Fruit fly (Drosophila melanogaster) whole organism, embryonic: Measurements from ENCODE around the gene CG13258.

Experiments used
- BtbVII ChIP-seq: fragments of 200-800 bp; sonication (Bioruptor generic); optimal IDR thresholded peaks from 3 replicates; lab custom pipeline; 2017; ENCODE audit warnings: missing biosample characterization, mild to moderate bottlenecking, missing genetic modification characterization
- CG10209 ChIP-seq: fragments of 200-800 bp; sonication (Bioruptor generic); optimal IDR thresholded peaks from 3 replicates; lab custom pipeline; 2017; ENCODE audit warnings: missing biosample characterization, mild to moderate bottlenecking, missing genetic modification characterization, missing genetic modification reagents
- CG10267 ChIP-seq: fragments of 200-800 bp; sonication (Bioruptor generic); optimal IDR thresholded peaks from 2 replicates; lab custom pipeline; 2018; ENCODE audit warnings: missing biosample characterization, mild to moderate bottlenecking, missing genetic modification characterization, moderate library complexity
- CG11247 ChIP-seq: fragments of 200-800 bp; sonication (Bioruptor generic); IDR thresholded peaks from 2 replicates; pipeline ENCODE4 v1.3.6; 2022; ENCODE audit warnings: missing biosample characterization, missing genetic modification characterization
- CG12071 ChIP-seq: fragments of 200-800 bp; sonication (Bioruptor generic); optimal IDR thresholded peaks from 3 replicates; lab custom pipeline; 2018; ENCODE audit warnings: missing biosample characterization, mild to moderate bottlenecking, missing genetic modification characterization
- CG12236 ChIP-seq: fragments of 200-800 bp; sonication (Bioruptor generic); optimal IDR thresholded peaks from 2 replicates; lab custom pipeline; 2016; ENCODE audit warnings: missing biosample characterization, missing genetic modification characterization
- CG12299 ChIP-seq: fragments of 200-800 bp; sonication (Bioruptor generic); optimal IDR thresholded peaks from 2 replicates; lab custom pipeline; 2018; ENCODE audit warnings: missing biosample characterization, mild to moderate bottlenecking, missing genetic modification characterization
- CG12744 ChIP-seq: fragments of 200-800 bp; sonication (Bioruptor generic); optimal IDR thresholded peaks from 2 replicates; lab custom pipeline; 2016; ENCODE audit warnings: missing biosample characterization, missing genetic modification characterization
- CG12942 ChIP-seq: fragments of 200-800 bp; sonication (Bioruptor generic); optimal IDR thresholded peaks from 3 replicates; lab custom pipeline; 2016; ENCODE audit warnings: missing biosample characterization, missing genetic modification characterization
- CG13123 ChIP-seq: fragments of 200-800 bp; sonication (Bioruptor generic); optimal IDR thresholded peaks from 2 replicates; lab custom pipeline; 2016; ENCODE audit warnings: missing biosample characterization, missing genetic modification characterization
- CG13424 ChIP-seq: fragments of 200-800 bp; sonication (Bioruptor generic); optimal IDR thresholded peaks from 2 replicates; lab custom pipeline; 2019; ENCODE audit warnings: missing biosample characterization, mild to moderate bottlenecking, missing genetic modification characterization, moderate library complexity
- CG13624 ChIP-seq: fragments of 200-800 bp; sonication (Bioruptor generic); optimal IDR thresholded peaks from 2 replicates; lab custom pipeline; 2016; ENCODE audit warnings: missing biosample characterization, missing genetic modification characterization
- CG14014 ChIP-seq: fragments of 200-800 bp; sonication (Bioruptor generic); IDR thresholded peaks from 2 replicates; pipeline ENCODE4 v1.3.6; 2022; ENCODE audit warnings: missing biosample characterization, missing genetic modification characterization
- CG17568 ChIP-seq: fragments of 200-800 bp; sonication (Bioruptor generic); optimal IDR thresholded peaks from 2 replicates; lab custom pipeline; 2018; ENCODE audit warnings: missing biosample characterization, mild to moderate bottlenecking, missing genetic modification characterization, moderate library complexity
- CG18476 ChIP-seq: fragments of 200-800 bp; sonication (Bioruptor generic); optimal IDR thresholded peaks from 2 replicates; lab custom pipeline; 2016; ENCODE audit warnings: missing biosample characterization, mild to moderate bottlenecking, missing genetic modification characterization
- CG31224 ChIP-seq: fragments of 200-800 bp; sonication (Bioruptor generic); IDR thresholded peaks from 2 replicates; pipeline ENCODE4 v1.3.6; 2022; ENCODE audit warnings: missing biosample characterization, missing genetic modification characterization
- CG3281 ChIP-seq: fragments of 200-800 bp; sonication (Bioruptor generic); optimal IDR thresholded peaks from 3 replicates; lab custom pipeline; 2017; ENCODE audit warnings: missing biosample characterization, mild to moderate bottlenecking, missing genetic modification characterization
- CG5953 ChIP-seq: fragments of 200-800 bp; sonication (Bioruptor generic); IDR thresholded peaks from 2 replicates; pipeline ENCODE4 v1.3.6; 2022; ENCODE audit warnings: missing biosample characterization, missing genetic modification characterization
- CG8944 ChIP-seq: fragments of 200-800 bp; sonication (Bioruptor generic); optimal IDR thresholded peaks from 3 replicates; lab custom pipeline; 2016; ENCODE audit warnings: missing biosample characterization, missing genetic modification characterization
- CG9437 ChIP-seq: fragments of 200-800 bp; sonication (Bioruptor generic); optimal IDR thresholded peaks from 2 replicates; lab custom pipeline; 2018; ENCODE audit warnings: missing biosample characterization, mild to moderate bottlenecking, missing genetic modification characterization
- CG9876 ChIP-seq: fragments of 200-800 bp; sonication (Bioruptor generic); optimal IDR thresholded peaks from 2 replicates; lab custom pipeline; 2016; ENCODE audit warnings: missing biosample characterization, missing genetic modification characterization
- Dbx ChIP-seq: fragments of 200-800 bp; sonication (Bioruptor generic); IDR thresholded peaks from 3 replicates; pipeline ENCODE4 v1.3.6; 2022; ENCODE audit warnings: missing biosample characterization, missing genetic modification characterization
- E2f2 ChIP-seq: fragments of 200-800 bp; sonication (Bioruptor generic); IDR thresholded peaks from 2 replicates; pipeline ENCODE4 v1.3.6; 2022; ENCODE audit warnings: missing biosample characterization, missing genetic modification characterization
- Fer2 ChIP-seq: fragments of 200-800 bp; sonication (Bioruptor generic); optimal IDR thresholded peaks from 2 replicates; lab custom pipeline; 2018; ENCODE audit warnings: missing biosample characterization, mild to moderate bottlenecking, missing genetic modification characterization, moderate library complexity
- Hmr ChIP-seq: fragments of 200-800 bp; sonication (Bioruptor generic); optimal IDR thresholded peaks from 3 replicates; lab custom pipeline; 2017; ENCODE audit warnings: mild to moderate bottlenecking, missing biosample characterization, missing genetic modification reagents, missing genetic modification characterization
- Hr78 ChIP-seq, 2 experiments: fragments of 200-800 bp in 1 of 2; fragments of >200 bp in 1 of 2; sonication (Bioruptor generic) in 1 of 2; optimal IDR thresholded peaks; 2 replicates each; lab custom pipeline; 2017 to 2019; ENCODE audit warnings: missing biosample characterization in 2 of 2, missing genetic modification characterization in 2 of 2, mild to moderate bottlenecking in 1 of 2, moderate library complexity in 1 of 2
- PHDP ChIP-seq: fragments of 200-800 bp; sonication (Bioruptor generic); optimal IDR thresholded peaks from 3 replicates; lab custom pipeline; 2018; ENCODE audit warnings: missing biosample characterization, mild to moderate bottlenecking, missing genetic modification characterization, moderate library complexity
- Sry-δ ChIP-seq: fragments of 200-800 bp; sonication (Bioruptor generic); optimal IDR thresholded peaks from 2 replicates; lab custom pipeline; 2016; ENCODE audit warnings: missing biosample characterization, missing genetic modification characterization
- bowl ChIP-seq: fragments of 200-800 bp; sonication (Bioruptor generic); IDR thresholded peaks from 2 replicates; pipeline ENCODE4 v1.3.6; 2022; ENCODE audit warnings: missing biosample characterization, missing genetic modification characterization
- caup ChIP-seq: fragments of 200-800 bp; sonication (Bioruptor generic); optimal IDR thresholded peaks from 3 replicates; lab custom pipeline; 2017; ENCODE audit warnings: missing biosample characterization, mild to moderate bottlenecking, missing genetic modification characterization, moderate library complexity; ENCODE audit not compliant: severe bottlenecking
- chm ChIP-seq: fragments of 200-800 bp; sonication (Bioruptor generic); IDR thresholded peaks from 2 replicates; pipeline ENCODE4 v1.3.6; 2022; ENCODE audit warnings: missing biosample characterization, missing genetic modification characterization
- disco-r ChIP-seq: fragments of 200-800 bp; sonication (Bioruptor generic); optimal IDR thresholded peaks from 2 replicates; lab custom pipeline; 2016; ENCODE audit warnings: missing biosample characterization, missing genetic modification characterization
- dmrt99B ChIP-seq: fragments of 200-800 bp; sonication (Bioruptor generic); optimal IDR thresholded peaks from 2 replicates; lab custom pipeline; 2018; ENCODE audit warnings: missing biosample characterization, mild to moderate bottlenecking, missing genetic modification characterization, moderate library complexity
- en ChIP-seq: fragments of 200-800 bp; sonication (Bioruptor generic); optimal IDR thresholded peaks from 2 replicates; lab custom pipeline; 2016; ENCODE audit warnings: missing biosample characterization, missing genetic modification characterization
- ewg ChIP-seq: fragments of 200-800 bp; sonication (Bioruptor generic); optimal IDR thresholded peaks from 3 replicates; lab custom pipeline; 2017; ENCODE audit warnings: mild to moderate bottlenecking, missing biosample characterization, missing genetic modification reagents, missing genetic modification characterization
- fd102C ChIP-seq: fragments of 200-800 bp; sonication (Bioruptor generic); optimal IDR thresholded peaks from 2 replicates; lab custom pipeline; 2018; ENCODE audit warnings: missing biosample characterization, mild to moderate bottlenecking, missing genetic modification characterization, moderate library complexity
- ftz-f1 ChIP-seq: fragments of 200-800 bp; sonication (Bioruptor generic); optimal IDR thresholded peaks from 2 replicates; lab custom pipeline; 2016; ENCODE audit warnings: missing biosample characterization, missing genetic modification characterization
- grn ChIP-seq: fragments of 200-800 bp; sonication (Bioruptor generic); optimal IDR thresholded peaks from 3 replicates; lab custom pipeline; 2017; ENCODE audit warnings: missing biosample characterization, missing genetic modification characterization
- ken ChIP-seq: fragments of 200-800 bp; sonication (Bioruptor generic); IDR thresholded peaks from 3 replicates; pipeline ENCODE4 v1.3.6; 2022; ENCODE audit warnings: missing biosample characterization, missing genetic modification characterization
- odd ChIP-seq: fragments of 200-800 bp; sonication (Bioruptor generic); optimal IDR thresholded peaks from 2 replicates; lab custom pipeline; 2017; ENCODE audit warnings: missing biosample characterization, mild to moderate bottlenecking, missing genetic modification characterization
- pfk ChIP-seq: fragments of 200-800 bp; sonication (Bioruptor generic); optimal IDR thresholded peaks from 2 replicates; lab custom pipeline; 2018; ENCODE audit warnings: missing biosample characterization, mild to moderate bottlenecking, missing genetic modification characterization, moderate library complexity
- prd ChIP-seq, 3 experiments: fragments of >200 bp in 2 of 3; fragments of 200-800 bp in 1 of 3; sonication (Bioruptor generic) in 1 of 3; optimal IDR thresholded peaks in 2 of 3; IDR thresholded peaks in 1 of 3; 2 replicates in 2 of 3; 3 replicates in 1 of 3; pipeline versions ENCODE4 v1.3.6 to Lab custom; 2017 to 2022; ENCODE audit warnings: missing biosample characterization in 1 of 3, missing genetic modification characterization in 1 of 3
- ranshi ChIP-seq: fragments of 200-800 bp; sonication (Bioruptor generic); IDR thresholded peaks from 2 replicates; pipeline ENCODE4 v1.3.6; 2022; ENCODE audit warnings: missing biosample characterization, missing genetic modification characterization
- slp2 ChIP-seq: fragments of 200-800 bp; sonication (Bioruptor generic); optimal IDR thresholded peaks from 2 replicates; lab custom pipeline; 2016; ENCODE audit warnings: missing biosample characterization, missing genetic modification characterization
- sqz ChIP-seq: fragments of 200-800 bp; sonication (Bioruptor generic); optimal IDR thresholded peaks from 3 replicates; lab custom pipeline; 2018; ENCODE audit warnings: missing biosample characterization, mild to moderate bottlenecking, missing genetic modification characterization
- tio ChIP-seq: fragments of 200-800 bp; sonication (Bioruptor generic); optimal IDR thresholded peaks from 2 replicates; lab custom pipeline; 2017; ENCODE audit warnings: missing biosample characterization, missing genetic modification characterization, inconsistent platforms
- wek ChIP-seq: fragments of 200-800 bp; sonication (Bioruptor generic); optimal IDR thresholded peaks from 3 replicates; lab custom pipeline; 2018; ENCODE audit warnings: missing biosample characterization, mild to moderate bottlenecking, missing genetic modification characterization, moderate library complexity

Gene CG13258

DNA sequence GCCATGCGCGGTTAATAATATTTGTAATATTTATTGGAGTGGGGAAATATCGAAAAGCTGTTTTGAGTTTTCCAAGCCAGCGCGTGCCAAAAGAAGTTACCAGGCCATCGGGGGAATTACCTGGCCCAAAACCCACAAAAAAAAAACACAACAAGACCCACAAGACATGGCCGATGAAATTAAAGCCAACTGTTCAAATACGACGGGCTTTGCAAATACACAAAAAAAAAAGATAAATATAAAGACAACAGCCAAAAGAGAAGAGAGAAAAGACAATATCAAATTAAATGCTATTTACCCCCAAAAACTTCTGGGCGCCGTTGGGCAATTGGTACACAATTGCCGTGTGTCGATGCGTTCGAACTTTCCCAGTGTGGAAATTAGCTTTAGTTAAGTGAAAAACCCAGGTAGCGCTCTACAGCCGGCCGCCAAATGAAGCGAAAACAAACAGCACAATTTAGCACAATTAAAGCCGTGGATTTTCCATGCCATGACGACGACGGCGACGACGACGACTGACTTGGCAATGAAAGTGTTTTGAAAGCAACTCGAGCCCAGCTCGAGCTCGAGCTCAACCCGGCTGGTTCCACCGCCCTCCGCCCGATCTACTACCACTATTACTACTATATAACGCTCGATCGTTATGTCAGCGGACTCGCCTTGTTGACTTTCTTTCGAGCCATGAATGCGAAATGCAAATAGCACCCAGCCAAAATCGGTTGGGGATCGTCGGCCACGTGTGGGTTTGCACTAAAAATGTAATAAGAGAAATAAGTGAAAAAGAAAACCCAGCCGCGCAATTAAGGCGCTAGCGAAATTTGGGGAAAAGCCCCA lies 25.2 kb upstream of the CG13258 start (continued):
- TF ChIP-seq pfk (GFP tag; lab: Kevin White, UChicago) (peak; percentile 48), BtbVII (GFP tag; lab: Kevin White, UChicago) (peak; percentile 63), fd102C (GFP tag; lab: Kevin White, UChicago) (no peak), dmrt99B (tag; lab: Kevin White, UChicago) (peak; percentile 37), disco-r (no peak), CG5953 (peak; percentile 73), CG18476 (GFP tag; lab: Kevin White, UChicago) (peak; percentile 6), CG12236 (GFP tag; lab: Kevin White, UChicago) (peak; percentile 3), ranshi (GFP tag; lab: Robert Waterston, UW) (no peak; the same call in 1 of the 2 replicates), Fer2 (tag; lab: Kevin White, UChicago) (peak; percentile 12), CG9876 (GFP tag; lab: Kevin White, UChicago) (no peak), CG12942 (GFP tag; lab: Kevin White, UChicago) (peak; percentile 22), E2f2 (0 out of 2 replicates have a peak, but pooled peaks have one; percentile 19), Sry-δ (no peak), odd (GFP tag; lab: Kevin White, UChicago) (peak; percentile 72), CG13123 (GFP tag; lab: Kevin White, UChicago) (no peak), slp2 (GFP tag; lab: Kevin White, UChicago) (peak; percentile 24), bowl (GFP tag; lab: Robert Waterston, UW) (peak; percentile 4; the same call in 1 of the 2 replicates), grn (GFP tag; lab: Kevin White, UChicago) (peak; percentile 13), caup (GFP tag; lab: Kevin White, UChicago) (peak; percentile 84), CG9437 (GFP tag; lab: Kevin White, UChicago) (no peak), CG11247 (GFP tag; lab: Robert Waterston, UW) (peak; percentile 51), Hmr (GFP tag; lab: Kevin White, UChicago) (peak; percentile 82), CG31224 (GFP tag; lab: Robert Waterston, UW) (no peak), CG12744 (GFP tag; lab: Kevin White, UChicago) (peak; percentile 34), Dbx (GFP tag; lab: Robert Waterston, UW) (peak; percentile 62; the same call in 2 of the 3 replicates), CG17568 (peak; percentile 67), ewg (GFP tag; lab: Kevin White, UChicago) (peak; percentile 22), CG14014 (peak; percentile 60; the same call in 1 of the 2 replicates), wek (peak; percentile 72), en (GFP tag; lab: Kevin White, UChicago) (peak; percentile 34), sqz (GFP tag; lab: Kevin White, UChicago) (peak; percentile 53), Hr78 (GFP tag; optimal IDR thresholded peaks at IDR 0.05; lab: Kevin White, UChicago) (no peak), ftz-f1 (GFP tag; lab: Kevin White, UChicago) (no peak), chm (GFP tag; lab: Robert Waterston, UW) (0 out of 2 replicates have a peak, but pooled peaks have one; percentile 38), prd (optimal IDR thresholded peaks at IDR 0.05; lab: Kevin White, UChicago) (no peak), prd (GFP tag; IDR thresholded peaks at IDR 0.05; lab: Robert Waterston, UW) (no peak), CG10209 (GFP tag; lab: Kevin White, UChicago) (peak; percentile 20), CG10267 (tag; lab: Kevin White, UChicago) (no peak), CG13424 (tag; lab: Kevin White, UChicago) (peak; percentile 26), ken (GFP tag; lab: Robert Waterston, UW) (0 out of 3 replicates have a peak, but pooled peaks have one; percentile 13), tio (peak; percentile 16), PHDP (peak; percentile 65), CG3281 (peak; percentile 11), CG8944 (GFP tag; lab: Kevin White, UChicago) (no peak), CG13624 (GFP tag; lab: Kevin White, UChicago) (no peak), CG12299 (peak; percentile 67), CG12071 (GFP tag; lab: Kevin White, UChicago) (peak; percentile 36)
